Worm (Caenorhabditis elegans): Measurements from ENCODE around the gene pek-1.
A peak's percentile ranks its signal among the peaks of the same experiment; 100 is the strongest.

The pek-1 gene

DNA sequence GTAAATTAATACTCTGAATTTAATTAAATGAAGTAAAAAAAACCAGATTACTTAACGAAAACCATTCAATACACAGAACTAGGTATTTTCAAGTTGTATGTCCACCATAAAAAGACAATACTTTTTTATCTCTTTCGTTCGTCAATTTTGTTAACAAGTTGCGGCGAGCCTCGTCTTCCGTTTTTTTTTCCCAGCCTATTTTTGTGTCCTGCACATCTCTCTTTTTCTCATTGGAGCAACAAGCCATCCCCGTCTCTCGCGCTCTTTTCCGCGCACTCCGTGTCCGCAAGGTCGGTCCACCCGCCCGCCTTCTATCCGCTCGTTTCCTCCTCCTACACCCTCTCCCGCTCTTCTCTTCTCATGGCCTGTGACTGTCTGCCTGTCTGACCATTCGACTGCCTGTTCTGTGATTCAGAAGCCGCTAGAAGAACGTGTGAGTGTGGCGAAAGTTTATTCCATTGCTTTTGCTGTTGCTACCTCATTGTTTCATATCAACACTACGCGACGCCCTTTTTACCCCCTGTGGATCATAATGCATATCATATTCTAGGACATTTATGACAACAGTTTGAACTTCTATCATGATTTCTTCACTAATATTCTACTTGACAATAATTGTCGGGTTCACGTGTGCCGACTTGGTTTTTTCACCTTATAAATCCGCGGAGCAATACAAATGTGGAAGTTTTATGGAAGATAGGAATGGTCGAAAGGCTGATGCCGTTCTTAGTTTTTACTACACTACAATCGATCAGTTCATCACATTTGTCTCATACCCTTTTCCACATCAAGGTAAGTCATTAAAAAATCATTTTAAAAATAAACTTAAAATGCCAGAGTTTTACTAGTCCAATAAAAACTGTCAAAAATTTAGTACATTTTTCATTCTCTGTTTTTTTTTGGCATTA lies 29.9 kb downstream of the pek-1 start, which contains the start of the genes F08B12.11 and prmn-1 (continued):
- no peak for TF ChIP-seq zip-11 (GFP tag; IDR thresholded peaks at IDR 0.05)
- peak; percentile 26 for TF ChIP-seq hlh-11 (tag; optimal IDR thresholded peaks at IDR 0.05)
- no peak for TF ChIP-seq zag-1 (tag; optimal IDR thresholded peaks at IDR 0.05)
- TF ChIP-seq nhr-25 (tag; optimal IDR thresholded peaks at IDR 0.05; ENCODE audit: borderline replicate concordance, insufficient read depth), result no peak
- TF ChIP-seq fkh-10 (GFP tag; optimal IDR thresholded peaks at IDR 0.05), result no peak
- TF ChIP-seq daf-12 (tag; optimal IDR thresholded peaks at IDR 0.05), result no peak
- no peak for TF ChIP-seq mep-1 (tag; optimal IDR thresholded peaks at IDR 0.05)
- peak; percentile 19 for TF ChIP-seq hlh-30 (tag; optimal IDR thresholded peaks at IDR 0.05; ENCODE audit: insufficient read depth)
- TF ChIP-seq nhr-102 (tag; optimal IDR thresholded peaks at IDR 0.05), result no peak
- no peak for TF ChIP-seq lir-3 (tag; optimal IDR thresholded peaks at IDR 0.05)
- no peak for TF ChIP-seq nhr-10 (tag; optimal IDR thresholded peaks at IDR 0.05)
- TF ChIP-seq zfp-3 (GFP tag; conservative IDR thresholded peaks at IDR 0.05), result no peak
- no peak for TF ChIP-seq daf-19 (GFP tag; conservative IDR thresholded peaks at IDR 0.05)
- TF ChIP-seq nhr-111 (GFP tag; optimal IDR thresholded peaks at IDR 0.05), result no peak
- TF ChIP-seq madf-9 (GFP tag; conservative IDR thresholded peaks at IDR 0.05), result 0 out of 2 replicates have a peak, but pooled peaks have one; percentile 56
- no peak for TF ChIP-seq ceh-20 (GFP tag; IDR thresholded peaks at IDR 0.05)
- TF ChIP-seq unc-130 (GFP tag; optimal IDR thresholded peaks at IDR 0.05), result no peak
- no peak for TF ChIP-seq nhr-41 (GFP tag; IDR thresholded peaks at IDR 0.05)
- no peak for TF ChIP-seq mxl-2 (GFP tag; conservative IDR thresholded peaks at IDR 0.05)
- TF ChIP-seq ama-1 (optimal IDR thresholded peaks at IDR 0.05), result no peak
- no peak for TF ChIP-seq nhr-6 (tag; optimal IDR thresholded peaks at IDR 0.05)
- TF ChIP-seq dpl-1 (GFP tag; optimal IDR thresholded peaks at IDR 0.05), result no peak
- no peak for TF ChIP-seq lin-29 (GFP tag; IDR thresholded peaks at IDR 0.05)
- TF ChIP-seq unc-39 (tag; optimal IDR thresholded peaks at IDR 0.05), result no peak
- TF ChIP-seq F26F4.8 (GFP tag; conservative IDR thresholded peaks at IDR 0.05), result no peak
- TF ChIP-seq ceh-82 (tag; optimal IDR thresholded peaks at IDR 0.05), result no peak
- no peak for TF ChIP-seq sdz-12 (GFP tag; optimal IDR thresholded peaks at IDR 0.05)
- TF ChIP-seq zip-2 (tag; optimal IDR thresholded peaks at IDR 0.05), result no peak
- no peak for TF ChIP-seq mes-2 (tag; optimal IDR thresholded peaks at IDR 0.05; ENCODE audit: poor library complexity, severe bottlenecking)
- peak in 1 of 2 experiments; percentile 96 for TF ChIP-seq unc-62 (GFP tag; optimal IDR thresholded peaks at IDR 0.05 in 1 of 2)
- TF ChIP-seq unc-62 (tag; optimal IDR thresholded peaks at IDR 0.05), result no peak
- TF ChIP-seq lin-1 (GFP tag; IDR thresholded peaks at IDR 0.05), result no peak
- peak in 1 of 2 experiments; percentile 21 for TF ChIP-seq mdl-1 (tag; optimal IDR thresholded peaks at IDR 0.05)
- TF ChIP-seq set-16 (GFP tag; IDR thresholded peaks at IDR 0.05), result peak; percentile 87

- no peak for TF ChIP-seq nhr-6 (tag; optimal IDR thresholded peaks at IDR 0.05)
- TF ChIP-seq zag-1 (tag; optimal IDR thresholded peaks at IDR 0.05), result no peak
- no peak for TF ChIP-seq zfp-3 (GFP tag; conservative IDR thresholded peaks at IDR 0.05)
- no peak for TF ChIP-seq hlh-30 (tag; optimal IDR thresholded peaks at IDR 0.05; ENCODE audit: insufficient read depth)
- peak in 1 of 2 experiments; percentile 29 for TF ChIP-seq unc-62 (GFP tag; optimal IDR thresholded peaks at IDR 0.05 in 1 of 2)
- no peak for TF ChIP-seq unc-62 (tag; optimal IDR thresholded peaks at IDR 0.05)
- peak; percentile 54 for TF ChIP-seq ces-1 (GFP tag; optimal IDR thresholded peaks at IDR 0.05)
- TF ChIP-seq lsy-2 (tag; optimal IDR thresholded peaks at IDR 0.05), result peak in 1 of 2 experiments; percentile 21
- TF ChIP-seq egl-27 (tag; optimal IDR thresholded peaks at IDR 0.05), result no peak
- TF ChIP-seq mdl-1 (tag; optimal IDR thresholded peaks at IDR 0.05), result no peak
- TF ChIP-seq fkh-10 (GFP tag; optimal IDR thresholded peaks at IDR 0.05), result no peak
Measured at ce11 chrX:11383359-11383758, 31.3 kb downstream of the pek-1 start.
